Worm (Caenorhabditis elegans): Measurements from ENCODE around the gene F29A7.8.

DNA sequence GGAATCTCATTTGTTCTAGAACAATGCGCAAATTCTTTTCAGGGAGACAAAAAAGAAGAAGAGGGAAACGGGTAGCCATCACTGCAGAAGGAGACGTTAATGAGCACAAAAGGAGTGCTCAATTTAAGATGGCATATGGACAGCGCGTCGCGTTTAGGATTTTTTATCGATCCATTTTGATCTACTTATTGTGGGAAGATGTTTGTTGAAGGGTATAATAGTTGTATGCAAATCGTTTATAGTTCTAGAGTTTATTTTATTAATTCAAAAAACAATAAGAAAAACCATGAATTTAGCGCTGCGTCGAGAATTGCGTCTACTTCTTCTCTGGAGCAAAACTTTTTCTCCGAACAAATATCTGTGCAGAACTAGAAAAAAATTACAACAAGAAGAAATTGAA, 15.7 kb upstream of the F29A7.8 start, which contains the start of gene sdz-9:
- no peak for TF ChIP-seq unc-42 (tag; optimal IDR thresholded peaks at IDR 0.05)
- TF ChIP-seq nhr-11 (tag; optimal IDR thresholded peaks at IDR 0.05), result no peak
- no peak for TF ChIP-seq lim-6 (tag; optimal IDR thresholded peaks at IDR 0.05)
- TF ChIP-seq hlh-8 (tag; optimal IDR thresholded peaks at IDR 0.05), result no peak
- no peak for TF ChIP-seq ceh-9 (tag; optimal IDR thresholded peaks at IDR 0.05)
- TF ChIP-seq syd-9 (tag; optimal IDR thresholded peaks at IDR 0.05), result no peak
- no peak for TF ChIP-seq ceh-24 (tag; optimal IDR thresholded peaks at IDR 0.05)
- TF ChIP-seq ama-1 (optimal IDR thresholded peaks at IDR 0.05), result no peak
